Fruit fly (Drosophila melanogaster) whole organism, embryonic: ENCODE measurements around the gene Ogdh.

Experiments used
- CG17361 ChIP-seq: fragments of 200-800 bp; sonication (Bioruptor generic); IDR thresholded peaks from 3 replicates; pipeline ENCODE4 v1.3.6; 2022; ENCODE audit warnings: missing biosample characterization, missing genetic modification characterization
- CG8281 ChIP-seq: fragments of 200-800 bp; sonication (Bioruptor generic); optimal IDR thresholded peaks from 2 replicates; lab custom pipeline; 2018; ENCODE audit warnings: missing biosample characterization, mild to moderate bottlenecking, missing genetic modification characterization, moderate library complexity
- CG9932 ChIP-seq: fragments of 200-800 bp; sonication (Bioruptor generic); IDR thresholded peaks from 2 replicates; pipeline ENCODE4 v1.3.6; 2022; ENCODE audit warnings: missing biosample characterization, missing genetic modification characterization
- Nf-YB ChIP-seq: fragments of 200-800 bp; sonication (Bioruptor generic); optimal IDR thresholded peaks from 3 replicates; lab custom pipeline; 2019; ENCODE audit warnings: missing biosample characterization, mild to moderate bottlenecking, missing genetic modification characterization, moderate library complexity
- Xrp1 ChIP-seq: fragments of 200-800 bp; sonication (Bioruptor generic); IDR thresholded peaks from 2 replicates; pipeline ENCODE4 v1.3.6; 2022; ENCODE audit warnings: missing biosample characterization, missing genetic modification characterization
- aop ChIP-seq: fragments of 200-800 bp; sonication (Bioruptor generic); IDR thresholded peaks from 2 replicates; pipeline ENCODE4 v1.3.6; 2022; ENCODE audit warnings: missing biosample characterization, missing genetic modification characterization
- gcm2 ChIP-seq: fragments of 200-800 bp; sonication (Bioruptor generic); optimal IDR thresholded peaks from 2 replicates; lab custom pipeline; 2016; ENCODE audit warnings: missing biosample characterization, missing genetic modification characterization
- mld ChIP-seq: fragments of 200-800 bp; sonication (Bioruptor generic); IDR thresholded peaks from 3 replicates; pipeline ENCODE4 v1.3.6; 2022; ENCODE audit warnings: missing biosample characterization, missing genetic modification characterization; ENCODE audit not compliant: partially characterized antibody

DNA sequence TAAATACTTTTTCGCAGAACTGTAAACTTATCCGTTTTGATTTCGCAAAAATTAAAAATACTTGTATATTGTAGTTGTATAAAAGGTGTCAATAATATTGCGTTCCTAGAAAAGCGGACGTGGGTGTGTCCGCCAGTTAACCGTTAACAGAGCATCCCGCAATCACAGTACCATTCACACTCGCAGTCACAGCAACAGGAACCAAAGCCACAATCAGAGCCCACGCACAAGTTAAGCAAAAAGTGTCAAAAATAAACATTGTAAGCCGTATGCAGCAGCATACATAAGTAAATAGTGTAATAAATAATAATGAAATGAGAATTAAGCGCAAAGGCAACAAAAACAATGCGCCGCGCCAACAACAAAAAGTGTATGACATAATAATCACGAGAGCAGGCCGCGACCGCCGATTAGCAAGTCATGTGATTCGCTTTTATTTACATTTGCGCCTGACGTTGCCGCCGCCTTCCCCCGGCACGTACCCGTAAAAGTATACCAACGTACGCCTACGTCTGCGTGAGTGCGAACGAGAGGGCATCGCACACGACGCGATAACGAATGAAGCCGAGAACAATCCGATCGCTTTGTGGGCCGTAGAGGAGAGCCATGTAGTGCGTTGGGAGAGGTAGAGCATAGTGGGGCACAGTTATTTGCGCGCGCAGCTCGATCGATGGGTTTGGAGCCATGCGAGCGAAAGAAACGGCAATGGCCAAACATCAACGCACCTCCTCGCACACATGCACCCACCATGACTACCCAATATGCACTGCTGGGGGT lies 55.3 kb downstream of the Ogdh start:
- TF ChIP-seq CG8281 (tag; lab: Kevin White, UChicago) (no peak), Xrp1 (GFP tag; lab: Robert Waterston, UW) (peak; percentile 13; the same call in 1 of the 2 replicates), CG17361 (GFP tag; lab: Robert Waterston, UW) (peak; percentile 27; the same call in 1 of the 3 replicates), mld (GFP tag; lab: Robert Waterston, UW) (no peak), gcm2 (peak; percentile 34), CG9932 (GFP tag; lab: Robert Waterston, UW) (peak; percentile 31), Nf-YB (GFP tag; lab: Kevin White, UChicago) (peak; percentile 46), aop (no peak)
